Worm (Caenorhabditis elegans) whole organism, midembryonic: Measurements from ENCODE around the gene nas-9.

ENCODE experiments used
- flt-1 ChIP-seq: fragments of 200-800 bp; sonication (Bioruptor generic); IDR thresholded peaks from 2 replicates; pipeline ENCODE4 v1.3.6; 2022; ENCODE audit warnings: missing genetic modification characterization, missing compliant biosample characterization
- klf-2 ChIP-seq: fragments of 200-800 bp; sonication (Bioruptor generic); conservative IDR thresholded peaks from 2 replicates; pipeline ENCODE4 v1.3.6; 2022; ENCODE audit warnings: missing genetic modification reagents, missing genetic modification characterization, missing compliant biosample characterization
- med-1 ChIP-seq: sonication (generic microtip); optimal IDR thresholded peaks from 2 replicates; lab custom pipeline; 2017; ENCODE audit warnings: missing genetic modification characterization, mild to moderate bottlenecking, missing compliant biosample characterization, antibody characterized with exemption, missing genetic modification reagents; ENCODE audit not compliant: insufficient read depth
- ref-1 ChIP-seq: fragments of 200-800 bp; sonication (Bioruptor generic); conservative IDR thresholded peaks from 2 replicates; pipeline ENCODE4 v1.3.6; 2022; ENCODE audit warnings: missing genetic modification reagents, missing genetic modification characterization, missing compliant biosample characterization

ce11 chrV:4860525-4860924, 20.7 kb upstream of the nas-9 start:
- no peak for TF ChIP-seq flt-1
- no peak for TF ChIP-seq ref-1 (GFP tag; lab: Robert Waterston, UW)
- no peak for TF ChIP-seq klf-2
- TF ChIP-seq med-1: no peak
